Worm (Caenorhabditis elegans) whole organism, young adult: ENCODE data around the gene srz-62.

Experiments used
- B0035.1 ChIP-seq: sonication (generic microtip); optimal IDR thresholded peaks from 2 replicates; lab custom pipeline; 2016; ENCODE audit warnings: missing genetic modification characterization, mild to moderate bottlenecking, missing compliant biosample characterization, missing genotype, missing genetic modification reagents
- C06A6.2 ChIP-seq: fragments of 200-800 bp; sonication (Bioruptor generic); conservative IDR thresholded peaks from 2 replicates; pipeline ENCODE4 v1.3.6; 2022; ENCODE audit warnings: missing genetic modification characterization, missing compliant biosample characterization
- C17E4.6 ChIP-seq: fragments of 200-800 bp; sonication (Bioruptor generic); IDR thresholded peaks from 2 replicates; pipeline ENCODE4 v1.3.6; 2022; ENCODE audit warnings: missing genetic modification reagents, missing genetic modification characterization, missing compliant biosample characterization
- F22D6.2 ChIP-seq: sonication (generic microtip); optimal IDR thresholded peaks from 2 replicates; lab custom pipeline; 2016; ENCODE audit warnings: mild to moderate bottlenecking, missing genetic modification characterization, missing compliant biosample characterization
- F37B4.10 ChIP-seq: fragments of 200-800 bp; sonication (Bioruptor generic); IDR thresholded peaks from 2 replicates; pipeline ENCODE4 v1.3.6; 2022; ENCODE audit warnings: missing genetic modification characterization, missing compliant biosample characterization
- K12H6.12 ChIP-seq: fragments of 200-800 bp; sonication (Bioruptor generic); optimal IDR thresholded peaks from 2 replicates; lab custom pipeline; 2018; ENCODE audit warnings: mild to moderate bottlenecking, missing genetic modification characterization, missing compliant biosample characterization
- ZK185.1 ChIP-seq: sonication (generic microtip); optimal IDR thresholded peaks from 2 replicates; lab custom pipeline; 2016; ENCODE audit warnings: mild to moderate bottlenecking, missing genetic modification characterization, missing compliant biosample characterization; ENCODE audit not compliant: poor library complexity, severe bottlenecking
- akir-1 ChIP-seq: fragments of 200-800 bp; sonication (Bioruptor generic); optimal IDR thresholded peaks from 2 replicates; lab custom pipeline; 2018; ENCODE audit warnings: mild to moderate bottlenecking, missing genetic modification characterization, moderate library complexity, missing compliant biosample characterization
- aptf-2 ChIP-seq: fragments of 200-800 bp; sonication (Bioruptor generic); conservative IDR thresholded peaks from 2 replicates; pipeline ENCODE4 v1.3.6; 2022; ENCODE audit warnings: missing genetic modification reagents, missing genetic modification characterization, missing compliant biosample characterization
- bed-2 ChIP-seq: fragments of 200-800 bp; sonication (Bioruptor generic); IDR thresholded peaks from 2 replicates; pipeline ENCODE4 v1.3.6; 2022; ENCODE audit warnings: missing genetic modification reagents, missing genetic modification characterization, missing compliant biosample characterization
- ccch-3 ChIP-seq: fragments of 200-800 bp; sonication (Bioruptor generic); optimal IDR thresholded peaks from 2 replicates; lab custom pipeline; 2018; ENCODE audit warnings: mild to moderate bottlenecking, missing genetic modification characterization, missing compliant biosample characterization
- cebp-1 ChIP-seq, 2 experiments: fragments of 200-800 bp in 1 of 2; sonication (Bioruptor generic) in 1 of 2; sonication (generic microtip) in 1 of 2; IDR thresholded peaks in 1 of 2; optimal IDR thresholded peaks in 1 of 2; 2 replicates each; pipeline versions ENCODE4 v1.3.6 to Lab custom; 2017 to 2022; ENCODE audit warnings: missing compliant biosample characterization in 2 of 2, missing genetic modification characterization in 2 of 2, mild to moderate bottlenecking in 1 of 2, missing genetic modification reagents in 1 of 2, moderate library complexity in 1 of 2
- ceh-100 ChIP-seq: fragments of 200-800 bp; sonication (Bioruptor generic); IDR thresholded peaks from 2 replicates; pipeline ENCODE4 v1.3.6; 2022; ENCODE audit warnings: missing genetic modification reagents, missing genetic modification characterization, missing compliant biosample characterization
- ceh-40 ChIP-seq: fragments of 200-800 bp; sonication (Bioruptor generic); IDR thresholded peaks from 2 replicates; pipeline ENCODE4 v1.3.6; 2022; ENCODE audit warnings: missing genetic modification characterization, missing compliant biosample characterization
- ceh-58 ChIP-seq: fragments of 200-800 bp; sonication (Bioruptor generic); IDR thresholded peaks from 2 replicates; pipeline ENCODE4 v1.3.6; 2022; ENCODE audit warnings: missing genetic modification characterization, missing compliant biosample characterization
- chd-7 ChIP-seq: sonication (generic microtip); optimal IDR thresholded peaks from 2 replicates; lab custom pipeline; 2016; ENCODE audit warnings: mild to moderate bottlenecking, missing genetic modification characterization, moderate library complexity, missing compliant biosample characterization
- dpff-1 ChIP-seq: sonication (generic microtip); optimal IDR thresholded peaks from 2 replicates; lab custom pipeline; 2017; ENCODE audit warnings: mild to moderate bottlenecking, missing genetic modification characterization, missing compliant biosample characterization
- hlh-26 ChIP-seq: fragments of 200-800 bp; sonication (Bioruptor generic); conservative IDR thresholded peaks from 2 replicates; pipeline ENCODE4 v1.3.6; 2022; ENCODE audit warnings: missing genetic modification reagents, missing genetic modification characterization, missing compliant biosample characterization
- hmg-1.2 ChIP-seq: fragments of 200-800 bp; sonication (Bioruptor generic); IDR thresholded peaks from 2 replicates; pipeline ENCODE4 v1.3.6; 2022; ENCODE audit warnings: missing genetic modification reagents, missing genetic modification characterization, missing compliant biosample characterization
- let-607 ChIP-seq, 2 experiments: fragments of 200-800 bp in 1 of 2; sonication (Bioruptor generic) in 1 of 2; sonication (generic microtip) in 1 of 2; optimal IDR thresholded peaks; 2 replicates each; lab custom pipeline; 2016 to 2018; ENCODE audit warnings: mild to moderate bottlenecking in 2 of 2, missing compliant biosample characterization in 2 of 2, missing genetic modification characterization in 2 of 2, moderate library complexity in 2 of 2, missing genotype in 1 of 2
- mcd-1 ChIP-seq: fragments of 200-800 bp; sonication (Bioruptor generic); IDR thresholded peaks from 2 replicates; pipeline ENCODE4 v1.3.6; 2022; ENCODE audit warnings: missing genetic modification reagents, missing genetic modification characterization, missing compliant biosample characterization
- mes-4 ChIP-seq: sonication (generic microtip); optimal IDR thresholded peaks from 2 replicates; lab custom pipeline; 2016; ENCODE audit warnings: missing genotype, missing genetic modification characterization, missing compliant biosample characterization
- mxl-1 ChIP-seq: sonication (generic microtip); optimal IDR thresholded peaks from 2 replicates; lab custom pipeline; 2016; ENCODE audit warnings: missing genetic modification characterization, missing compliant biosample characterization
- nfya-1 ChIP-seq: sonication (generic microtip); optimal IDR thresholded peaks from 2 replicates; lab custom pipeline; 2017; ENCODE audit warnings: antibody characterized with exemption, missing compliant biosample characterization, missing genetic modification characterization, borderline replicate concordance; ENCODE audit not compliant: insufficient read depth
- nhr-80 ChIP-seq: sonication (generic microtip); optimal IDR thresholded peaks from 2 replicates; lab custom pipeline; 2016; ENCODE audit warnings: missing genetic modification characterization, missing compliant biosample characterization
- rcor-1 ChIP-seq: fragments of 200-800 bp; sonication (Bioruptor generic); IDR thresholded peaks from 2 replicates; pipeline ENCODE4 v1.3.6; 2022; ENCODE audit warnings: missing genetic modification reagents, missing genetic modification characterization, missing compliant biosample characterization
- rpc-1 ChIP-seq, 2 experiments: fragments of 150-350 bp in 1 of 2; sonication (generic microtip) in 1 of 2; optimal IDR thresholded peaks; 2 replicates each; lab custom pipeline; 2014 to 2018; ENCODE audit warnings: missing biosample characterization in 1 of 2, missing genetic modification characterization in 1 of 2, missing genetic modification reagents in 1 of 2, missing genotype in 1 of 2
- sea-2 ChIP-seq: fragments of 200-800 bp; sonication (Bioruptor generic); IDR thresholded peaks from 2 replicates; pipeline ENCODE4 v1.3.6; 2022; ENCODE audit warnings: missing genetic modification characterization, missing compliant biosample characterization
- snpc-1.1 ChIP-seq: sonication (generic microtip); optimal IDR thresholded peaks from 2 replicates; lab custom pipeline; 2017; ENCODE audit warnings: missing genetic modification characterization, mild to moderate bottlenecking, missing compliant biosample characterization, antibody characterized with exemption, moderate library complexity, missing genotype, missing genetic modification reagents; ENCODE audit not compliant: insufficient read depth
- snpc-3.4 ChIP-seq: sonication (generic microtip); optimal IDR thresholded peaks from 2 replicates; lab custom pipeline; 2017; ENCODE audit warnings: missing genetic modification characterization, mild to moderate bottlenecking, missing compliant biosample characterization, antibody characterized with exemption, moderate library complexity, missing genotype, missing genetic modification reagents
- snpc-4 ChIP-seq, 5 experiments: fragments of 150-350 bp in 1 of 5; sonication (generic microtip) in 4 of 5; optimal IDR thresholded peaks; 2 replicates each; lab custom pipeline; 2014 to 2018; ENCODE audit warnings: missing genetic modification characterization in 5 of 5, missing biosample characterization in 3 of 5, antibody characterized with exemption in 2 of 5, mild to moderate bottlenecking in 2 of 5, missing compliant biosample characterization in 2 of 5, missing genotype in 2 of 5, moderate library complexity in 2 of 5, missing genetic modification reagents in 1 of 5
- sptf-2 ChIP-seq: fragments of 200-800 bp; sonication (Bioruptor generic); optimal IDR thresholded peaks from 2 replicates; lab custom pipeline; 2018; ENCODE audit warnings: mild to moderate bottlenecking, missing genetic modification characterization, missing compliant biosample characterization
- tbp1 ChIP-seq: fragments of 200-800 bp; sonication (Bioruptor generic); optimal IDR thresholded peaks from 2 replicates; lab custom pipeline; 2018; ENCODE audit warnings: mild to moderate bottlenecking, missing genetic modification characterization, missing compliant biosample characterization
- tbx-9 ChIP-seq: sonication (generic microtip); optimal IDR thresholded peaks from 2 replicates; lab custom pipeline; 2016; ENCODE audit warnings: borderline replicate concordance, missing genetic modification characterization, inconsistent platforms, missing compliant biosample characterization
- xnd-1 ChIP-seq: sonication (generic microtip); optimal IDR thresholded peaks from 2 replicates; lab custom pipeline; 2016; ENCODE audit warnings: missing genotype, missing genetic modification reagents, missing genetic modification characterization, missing compliant biosample characterization
- ztf-18 ChIP-seq: sonication (generic microtip); optimal IDR thresholded peaks from 2 replicates; lab custom pipeline; 2016; ENCODE audit warnings: missing genotype, mild to moderate bottlenecking, missing genetic modification characterization, missing compliant biosample characterization
- ztf-22 ChIP-seq: fragments of 200-800 bp; sonication (Bioruptor generic); optimal IDR thresholded peaks from 2 replicates; lab custom pipeline; 2018; ENCODE audit warnings: mild to moderate bottlenecking, missing genetic modification characterization, moderate library complexity, missing compliant biosample characterization
- ztf-3 ChIP-seq: fragments of 200-800 bp; sonication (Bioruptor generic); optimal IDR thresholded peaks from 2 replicates; lab custom pipeline; 2018; ENCODE audit warnings: mild to moderate bottlenecking, missing genetic modification characterization, missing compliant biosample characterization
- ztf-6 ChIP-seq: fragments of 200-800 bp; sonication (Bioruptor generic); IDR thresholded peaks from 2 replicates; pipeline ENCODE4 v1.3.6; 2022; ENCODE audit warnings: missing genetic modification reagents, missing genetic modification characterization, missing compliant biosample characterization

The srz-62 gene

ce11 chrIV:3888963-3889362 is 11.3 kb upstream of the srz-62 start, which contains the start of gene oac-21 (continued):
- TF ChIP-seq ceh-58 (GFP tag; lab: Robert Waterston, UW) (no peak), F22D6.2 (tag; lab: Kevin White, UChicago) (no peak)
- TF ChIP-seq, all 124 proteins: peak for 0

ce11 chrIV:3892027-3892426 is 8.3 kb upstream of the srz-62 start, which contains the start of gene F56D6.9:
TSS of gene F56D6.9 (plus strand) at chrIV:3892327.
- TF ChIP-seq xnd-1 (no peak), ZK185.1 (tag; lab: Kevin White, UChicago) (no peak), ztf-22 (GFP tag; lab: Kevin White, UChicago) (no peak), C06A6.2 (GFP tag; lab: Robert Waterston, UW) (no peak), rcor-1 (GFP tag; lab: Robert Waterston, UW) (no peak), ceh-40 (GFP tag; lab: Robert Waterston, UW) (no peak)

- TF ChIP-seq ztf-3 (no peak), aptf-2 (GFP tag; lab: Robert Waterston, UW) (no peak), bed-2 (GFP tag; lab: Robert Waterston, UW) (no peak), sptf-2 (GFP tag; lab: Kevin White, UChicago) (no peak), ztf-6 (GFP tag; lab: Robert Waterston, UW) (no peak), rpc-1 (optimal IDR thresholded peaks at IDR 0.05; lab: Kevin White, UChicago) (no peak), rpc-1 (tag; optimal IDR thresholded peaks at IDR 0.05; lab: Kevin White, UChicago) (no peak), snpc-1.1 (tag; lab: Kevin White, UChicago) (no peak), tbx-9 (tag; lab: Kevin White, UChicago) (no peak)
Measured at ce11 chrIV:3894004-3894480, 6.3 kb upstream of the srz-62 start, which contains the start of gene F56D6.8. TSS of gene F56D6.8 (minus strand) at chrIV:3894430.

ce11 chrIV:3894770-3895169 is 5.5 kb upstream of the srz-62 start, which contains the start of gene dct-8:
TSS of gene dct-8 (plus strand) at chrIV:3895070.
- TF ChIP-seq ceh-100 (GFP tag; lab: Robert Waterston, UW) (no peak), rcor-1 (GFP tag; lab: Robert Waterston, UW) (no peak), bed-2 (GFP tag; lab: Robert Waterston, UW) (no peak), nfya-1 (tag; lab: Kevin White, UChicago) (no peak), xnd-1 (no peak), dpff-1 (no peak), mxl-1 (tag; lab: Kevin White, UChicago) (no peak), mcd-1 (no peak), ZK185.1 (tag; lab: Kevin White, UChicago) (no peak), nhr-80 (tag; lab: Kevin White, UChicago) (no peak), snpc-3.4 (no peak), cebp-1 (GFP tag; IDR thresholded peaks at IDR 0.05; lab: Robert Waterston, UW) (no peak), cebp-1 (tag; optimal IDR thresholded peaks at IDR 0.05; lab: Kevin White, UChicago) (no peak)
- TF ChIP-seq, all 124 proteins: peak for 0

- no peak for TF ChIP-seq sea-2 (GFP tag; lab: Robert Waterston, UW)
- TF ChIP-seq ztf-18 (tag; lab: Kevin White, UChicago): no peak
- no peak for TF ChIP-seq akir-1
- TF ChIP-seq chd-7: no peak
- no peak for TF ChIP-seq mcd-1
- TF ChIP-seq K12H6.12: no peak
- no peak for TF ChIP-seq B0035.1 (tag; lab: Kevin White, UChicago)
- TF ChIP-seq hlh-26 (GFP tag; lab: Robert Waterston, UW): no peak
- TF ChIP-seq mes-4 (tag; lab: Kevin White, UChicago): no peak
- no peak for TF ChIP-seq tbp1 (GFP tag; lab: Kevin White, UChicago)
- no peak for TF ChIP-seq C17E4.6 (GFP tag; lab: Robert Waterston, UW)
- no peak for TF ChIP-seq let-607 (tag; optimal IDR thresholded peaks at IDR 0.05; lab: Kevin White, UChicago)
- no peak for TF ChIP-seq F37B4.10 (GFP tag; lab: Robert Waterston, UW)
- TF ChIP-seq snpc-4 (GFP tag; optimal IDR thresholded peaks at IDR 0.05; lab: Kevin White, UChicago): no peak
- TF ChIP-seq snpc-4 (tag; optimal IDR thresholded peaks at IDR 0.05; lab: Kevin White, UChicago): no peak
- no peak for TF ChIP-seq ccch-3 (GFP tag; lab: Kevin White, UChicago)
- TF ChIP-seq hmg-1.2 (GFP tag; lab: Robert Waterston, UW): no peak
Measured at ce11 chrIV:3902955-3903354, 2.7 kb downstream of the srz-62 start, which contains the start of gene F56D6.6. TSS of gene F56D6.6 (plus strand) at chrIV:3903255.
